Worm (Caenorhabditis elegans): ENCODE results near the gene mltn-13.
A peak's percentile ranks its signal among the peaks of the same experiment; 100 is the strongest.

ce11 chrX:4457853-4458322 is 9.7 kb upstream of the mltn-13 start, which contains the start of gene aps-2:
- TF ChIP-seq ztf-11 (tag; optimal IDR thresholded peaks at IDR 0.05) (no peak), elt-3 (tag; optimal IDR thresholded peaks at IDR 0.05) (no peak), unc-62 (GFP tag; optimal IDR thresholded peaks at IDR 0.05) (no peak), elt-1 (tag; optimal IDR thresholded peaks at IDR 0.05) (no peak), lin-13 (GFP tag; optimal IDR thresholded peaks at IDR 0.05) (peak; percentile 60), nhr-237 (tag; optimal IDR thresholded peaks at IDR 0.05) (no peak), mdl-1 (tag; optimal IDR thresholded peaks at IDR 0.05) (peak; percentile 1 to 3), nhr-11 (tag; optimal IDR thresholded peaks at IDR 0.05) (no peak), F13H6.1 (tag; optimal IDR thresholded peaks at IDR 0.05) (peak; percentile 56), zag-1 (tag; optimal IDR thresholded peaks at IDR 0.05) (no peak), skn-1 (tag; optimal IDR thresholded peaks at IDR 0.05) (no peak)

Data from whole organism, L2 larva.